Fruit fly (Drosophila melanogaster) whole organism, embryonic: ENCODE data around the gene CG5909.

Source experiments
- CG10209 ChIP-seq: fragments of 200-800 bp; sonication (Bioruptor generic); optimal IDR thresholded peaks from 3 replicates; lab custom pipeline; 2017; ENCODE audit warnings: missing biosample characterization, mild to moderate bottlenecking, missing genetic modification characterization, missing genetic modification reagents
- CG10321 ChIP-seq: fragments of 200-800 bp; sonication (Bioruptor generic); IDR thresholded peaks from 2 replicates; pipeline ENCODE4 v1.3.6; 2022; ENCODE audit warnings: missing biosample characterization, missing genetic modification characterization
- CG13287 ChIP-seq: fragments of 200-800 bp; sonication (Bioruptor generic); IDR thresholded peaks from 2 replicates; pipeline ENCODE4 v1.3.6; 2022; ENCODE audit warnings: missing biosample characterization, missing genetic modification characterization; ENCODE audit not compliant: partially characterized antibody
- CG14441 ChIP-seq: fragments of 200-800 bp; sonication (Bioruptor generic); IDR thresholded peaks from 2 replicates; pipeline ENCODE4 v1.3.6; 2022; ENCODE audit warnings: missing biosample characterization, missing genetic modification characterization
- CG14860 ChIP-seq: fragments of 200-800 bp; sonication (Bioruptor generic); IDR thresholded peaks from 3 replicates; pipeline ENCODE4 v1.3.6; 2022; ENCODE audit warnings: missing biosample characterization, missing genetic modification characterization; ENCODE audit not compliant: partially characterized antibody
- CG15601 ChIP-seq: fragments of 200-800 bp; sonication (Bioruptor generic); optimal IDR thresholded peaks from 3 replicates; lab custom pipeline; 2019; ENCODE audit warnings: missing biosample characterization, mild to moderate bottlenecking, missing genetic modification characterization, moderate library complexity
- CG15696 ChIP-seq: fragments of 200-800 bp; sonication (Bioruptor generic); optimal IDR thresholded peaks from 2 replicates; lab custom pipeline; 2019; ENCODE audit warnings: missing biosample characterization, mild to moderate bottlenecking, missing genetic modification characterization, moderate library complexity
- CG1832 ChIP-seq: fragments of 200-800 bp; sonication (Bioruptor generic); optimal IDR thresholded peaks from 2 replicates; lab custom pipeline; 2017; ENCODE audit warnings: missing biosample characterization, mild to moderate bottlenecking, missing genetic modification characterization, inconsistent platforms
- CG2199 ChIP-seq: fragments of 200-800 bp; sonication (Bioruptor generic); IDR thresholded peaks from 3 replicates; pipeline ENCODE4 v1.3.6; 2022; ENCODE audit warnings: missing biosample characterization, missing genetic modification characterization
- CG30403 ChIP-seq: fragments of 200-800 bp; sonication (Bioruptor generic); optimal IDR thresholded peaks from 3 replicates; lab custom pipeline; 2016; ENCODE audit warnings: missing biosample characterization, missing genetic modification characterization
- CG3065 ChIP-seq: fragments of 200-800 bp; sonication (Bioruptor generic); optimal IDR thresholded peaks from 2 replicates; lab custom pipeline; 2016; ENCODE audit warnings: missing biosample characterization, missing genetic modification characterization
- CG3407 ChIP-seq: fragments of 200-800 bp; sonication (Bioruptor generic); optimal IDR thresholded peaks from 2 replicates; lab custom pipeline; 2018; ENCODE audit warnings: missing biosample characterization, mild to moderate bottlenecking, missing genetic modification characterization
- CG34422 ChIP-seq: fragments of 200-800 bp; sonication (Bioruptor generic); IDR thresholded peaks from 3 replicates; pipeline ENCODE4 v1.3.6; 2022; ENCODE audit warnings: missing biosample characterization, missing genetic modification characterization
- CG3838 ChIP-seq: fragments of 200-800 bp; sonication (Bioruptor generic); optimal IDR thresholded peaks from 3 replicates; lab custom pipeline; 2016; ENCODE audit warnings: missing biosample characterization, missing genetic modification characterization
- CG3847 ChIP-seq: fragments of 200-800 bp; sonication (Bioruptor generic); IDR thresholded peaks from 2 replicates; pipeline ENCODE4 v1.3.6; 2022; ENCODE audit warnings: missing biosample characterization, missing genetic modification characterization
- CG3995 ChIP-seq: fragments of 200-800 bp; sonication (Bioruptor generic); optimal IDR thresholded peaks from 3 replicates; lab custom pipeline; 2016; ENCODE audit warnings: missing biosample characterization, missing genetic modification characterization
- CG4328 ChIP-seq: fragments of 200-800 bp; sonication (Bioruptor generic); optimal IDR thresholded peaks from 3 replicates; lab custom pipeline; 2017; ENCODE audit warnings: missing biosample characterization, missing genetic modification reagents, missing genetic modification characterization
- CG6854 ChIP-seq: fragments of 200-800 bp; sonication (Bioruptor generic); optimal IDR thresholded peaks from 3 replicates; lab custom pipeline; 2017; ENCODE audit warnings: missing biosample characterization, mild to moderate bottlenecking, missing genetic modification characterization
- CG7556 ChIP-seq: fragments of 200-800 bp; sonication (Bioruptor generic); optimal IDR thresholded peaks from 2 replicates; lab custom pipeline; 2017; ENCODE audit warnings: missing biosample characterization, mild to moderate bottlenecking, missing genetic modification characterization
- Dip3 ChIP-seq: fragments of 200-800 bp; sonication (Bioruptor generic); optimal IDR thresholded peaks from 3 replicates; lab custom pipeline; 2016; ENCODE audit warnings: missing biosample characterization, missing genetic modification characterization
- Hey ChIP-seq: fragments of 200-800 bp; sonication (Bioruptor generic); optimal IDR thresholded peaks from 3 replicates; lab custom pipeline; 2018; ENCODE audit warnings: missing biosample characterization, mild to moderate bottlenecking, missing genetic modification characterization
- Hr78 ChIP-seq, 2 experiments: fragments of 200-800 bp in 1 of 2; fragments of >200 bp in 1 of 2; sonication (Bioruptor generic) in 1 of 2; optimal IDR thresholded peaks; 2 replicates each; lab custom pipeline; 2017 to 2019; ENCODE audit warnings: missing biosample characterization in 2 of 2, missing genetic modification characterization in 2 of 2, mild to moderate bottlenecking in 1 of 2, moderate library complexity in 1 of 2
- Lpt ChIP-seq: fragments of >200 bp; optimal IDR thresholded peaks from 2 replicates; lab custom pipeline; 2018; ENCODE audit warnings: missing biosample characterization, missing genetic modification characterization
- Myb ChIP-seq: fragments of 200-800 bp; sonication (Bioruptor generic); optimal IDR thresholded peaks from 2 replicates; lab custom pipeline; 2016; ENCODE audit warnings: missing biosample characterization, missing genetic modification characterization
- Opbp ChIP-seq: fragments of 200-800 bp; sonication (Bioruptor generic); IDR thresholded peaks from 3 replicates; pipeline ENCODE4 v1.3.6; 2022; ENCODE audit warnings: missing biosample characterization, missing genetic modification characterization; ENCODE audit not compliant: partially characterized antibody
- Side ChIP-seq: fragments of 200-800 bp; sonication (Bioruptor generic); optimal IDR thresholded peaks from 2 replicates; lab custom pipeline; 2016; ENCODE audit warnings: missing biosample characterization, missing genetic modification characterization
- Sry-δ ChIP-seq: fragments of 200-800 bp; sonication (Bioruptor generic); optimal IDR thresholded peaks from 2 replicates; lab custom pipeline; 2016; ENCODE audit warnings: missing biosample characterization, missing genetic modification characterization
- al ChIP-seq: fragments of 200-800 bp; sonication (Bioruptor generic); IDR thresholded peaks from 2 replicates; pipeline ENCODE4 v1.3.6; 2022; ENCODE audit warnings: missing biosample characterization, missing genetic modification characterization
- ase ChIP-seq: fragments of 200-800 bp; sonication (Bioruptor generic); IDR thresholded peaks from 3 replicates; pipeline ENCODE4 v1.3.6; 2022; ENCODE audit warnings: missing biosample characterization, missing genetic modification characterization
- bbx ChIP-seq: fragments of 200-800 bp; sonication (Bioruptor generic); IDR thresholded peaks from 2 replicates; pipeline ENCODE4 v1.3.6; 2022; ENCODE audit warnings: missing biosample characterization, missing genetic modification characterization; ENCODE audit not compliant: partially characterized antibody
- caup ChIP-seq: fragments of 200-800 bp; sonication (Bioruptor generic); optimal IDR thresholded peaks from 3 replicates; lab custom pipeline; 2017; ENCODE audit warnings: missing biosample characterization, mild to moderate bottlenecking, missing genetic modification characterization, moderate library complexity; ENCODE audit not compliant: severe bottlenecking
- chinmo ChIP-seq: fragments of 200-800 bp; sonication (Bioruptor generic); IDR thresholded peaks from 4 replicates; pipeline ENCODE4 v1.3.6; 2022; ENCODE audit warnings: missing biosample characterization, missing genetic modification characterization; ENCODE audit not compliant: partially characterized antibody
- croc ChIP-seq: fragments of 200-800 bp; sonication (Bioruptor generic); conservative IDR thresholded peaks from 3 replicates; pipeline ENCODE4 v1.3.6; 2022; ENCODE audit warnings: missing biosample characterization, missing genetic modification characterization
- crp ChIP-seq, 2 experiments: fragments of 200-800 bp; sonication (Bioruptor generic); optimal IDR thresholded peaks; 2 replicates in 1 of 2; 3 replicates in 1 of 2; lab custom pipeline; 2017; ENCODE audit warnings: missing biosample characterization in 2 of 2, missing genetic modification characterization in 2 of 2, mild to moderate bottlenecking in 1 of 2, moderate library complexity in 1 of 2
- emc ChIP-seq: fragments of 200-800 bp; sonication (Bioruptor generic); optimal IDR thresholded peaks from 2 replicates; lab custom pipeline; 2016; ENCODE audit warnings: missing biosample characterization, missing genetic modification characterization
- gfzf ChIP-seq: fragments of 200-800 bp; sonication (Bioruptor generic); optimal IDR thresholded peaks from 2 replicates; lab custom pipeline; 2016; ENCODE audit warnings: missing biosample characterization, mild to moderate bottlenecking, missing genetic modification characterization, moderate library complexity
- ind ChIP-seq: fragments of 200-800 bp; sonication (Bioruptor generic); optimal IDR thresholded peaks from 3 replicates; lab custom pipeline; 2016; ENCODE audit warnings: missing biosample characterization, missing genetic modification characterization
- knrl ChIP-seq: fragments of 200-800 bp; sonication (Bioruptor generic); IDR thresholded peaks from 3 replicates; pipeline ENCODE4 v1.3.6; 2022; ENCODE audit warnings: missing biosample characterization, missing genetic modification characterization; ENCODE audit not compliant: partially characterized antibody
- lov ChIP-seq, 2 experiments: fragments of 200-800 bp in 1 of 2; fragments of >200 bp in 1 of 2; sonication (Bioruptor generic) in 1 of 2; IDR thresholded peaks in 1 of 2; optimal IDR thresholded peaks in 1 of 2; 2 replicates in 1 of 2; 3 replicates in 1 of 2; pipeline versions ENCODE4 v1.3.6 to Lab custom; 2017 to 2022; ENCODE audit warnings: missing biosample characterization in 1 of 2, missing genetic modification characterization in 1 of 2
- onecut ChIP-seq: fragments of 200-800 bp; sonication (Bioruptor generic); IDR thresholded peaks from 2 replicates; pipeline ENCODE4 v1.3.6; 2022; ENCODE audit warnings: missing biosample characterization, missing genetic modification characterization
- org-1 ChIP-seq: fragments of 200-800 bp; sonication (Bioruptor generic); optimal IDR thresholded peaks from 2 replicates; lab custom pipeline; 2017; ENCODE audit warnings: missing biosample characterization, missing genetic modification characterization
- prd ChIP-seq, 3 experiments: fragments of >200 bp in 2 of 3; fragments of 200-800 bp in 1 of 3; sonication (Bioruptor generic) in 1 of 3; optimal IDR thresholded peaks in 2 of 3; IDR thresholded peaks in 1 of 3; 2 replicates in 2 of 3; 3 replicates in 1 of 3; pipeline versions ENCODE4 v1.3.6 to Lab custom; 2017 to 2022; ENCODE audit warnings: missing biosample characterization in 1 of 3, missing genetic modification characterization in 1 of 3
- pzg ChIP-seq: fragments of 200-800 bp; sonication (Bioruptor generic); optimal IDR thresholded peaks from 3 replicates; lab custom pipeline; 2018; ENCODE audit warnings: missing biosample characterization, mild to moderate bottlenecking, missing genetic modification characterization, moderate library complexity
- run ChIP-seq: fragments of 200-800 bp; sonication (Bioruptor generic); optimal IDR thresholded peaks from 3 replicates; lab custom pipeline; 2018; ENCODE audit warnings: missing biosample characterization, mild to moderate bottlenecking, missing genetic modification characterization
- slbo ChIP-seq: fragments of 200-800 bp; sonication (Bioruptor generic); IDR thresholded peaks from 2 replicates; pipeline ENCODE4 v1.3.6; 2022; ENCODE audit warnings: missing biosample characterization, missing genetic modification characterization
- stc ChIP-seq: fragments of 200-800 bp; sonication (Bioruptor generic); IDR thresholded peaks from 2 replicates; pipeline ENCODE4 v1.3.6; 2022; ENCODE audit warnings: missing biosample characterization, missing genetic modification characterization
- unc-4 ChIP-seq: fragments of 200-800 bp; sonication (Bioruptor generic); IDR thresholded peaks from 2 replicates; pipeline ENCODE4 v1.3.6; 2022; ENCODE audit warnings: missing biosample characterization, missing genetic modification characterization; ENCODE audit not compliant: partially characterized antibody
- usp ChIP-seq: fragments of >200 bp; optimal IDR thresholded peaks from 2 replicates; lab custom pipeline; 2017; ENCODE audit warnings: missing biosample characterization, missing genetic modification characterization

Gene CG5909

dm6 chr3R:27165416-27165982 lies 4.5 kb downstream of the CG5909 start, which contains the start of the genes CG34293 and spn-D (continued):
- TF ChIP-seq stc (GFP tag; lab: Robert Waterston, UW) (no peak), Side (GFP tag; lab: Kevin White, UChicago) (no peak), CG34422 (GFP tag; lab: Robert Waterston, UW) (0 out of 3 replicates have a peak, but pooled peaks have one; percentile 13), CG3407 (GFP tag; lab: Kevin White, UChicago) (no peak), CG10209 (no peak), Dip3 (no peak), Sry-δ (no peak), Myb (peak; percentile 18), al (GFP tag; lab: Robert Waterston, UW) (no peak), org-1 (GFP tag; lab: Kevin White, UChicago) (no peak), ind (GFP tag; lab: Kevin White, UChicago) (no peak), knrl (GFP tag; lab: Robert Waterston, UW) (0 out of 3 replicates have a peak, but pooled peaks have one; percentile 10), CG1832 (GFP tag; lab: Kevin White, UChicago) (no peak), ase (GFP tag; lab: Robert Waterston, UW) (no peak), croc (GFP tag; lab: Robert Waterston, UW) (no peak), CG13287 (GFP tag; lab: Robert Waterston, UW) (peak; percentile 64), slbo (GFP tag; lab: Robert Waterston, UW) (no peak), CG3838 (GFP tag; lab: Kevin White, UChicago) (no peak), CG14441 (GFP tag; lab: Robert Waterston, UW) (no peak), CG2199 (peak; percentile 55; the same call in 1 of the 3 replicates), crp (GFP tag; optimal IDR thresholded peaks at IDR 0.05; lab: Kevin White, UChicago) (peak in 1 of 2 experiments; percentile 81), CG4328 (no peak), CG15696 (tag; lab: Kevin White, UChicago) (no peak), CG30403 (no peak), CG3995 (GFP tag; lab: Kevin White, UChicago) (no peak), onecut (GFP tag; lab: Robert Waterston, UW) (no peak), CG6854 (GFP tag; lab: Kevin White, UChicago) (no peak), emc (GFP tag; lab: Kevin White, UChicago) (no peak), run (tag; lab: Kevin White, UChicago) (no peak), usp (GFP tag; lab: Kevin White, UChicago) (no peak), caup (no peak), Opbp (GFP tag; lab: Robert Waterston, UW) (0 out of 3 replicates have a peak, but pooled peaks have one; percentile 31), unc-4 (GFP tag; lab: Robert Waterston, UW) (0 out of 2 replicates have a peak, but pooled peaks have one; percentile 23), CG7556 (GFP tag; lab: Kevin White, UChicago) (no peak), Hey (tag; lab: Kevin White, UChicago) (no peak), CG3847 (GFP tag; lab: Robert Waterston, UW) (no peak), bbx (GFP tag; lab: Robert Waterston, UW) (no peak), Hr78 (GFP tag; optimal IDR thresholded peaks at IDR 0.05; lab: Kevin White, UChicago) (no peak), lov (optimal IDR thresholded peaks at IDR 0.05; lab: Kevin White, UChicago) (no peak), lov (GFP tag; IDR thresholded peaks at IDR 0.05; lab: Robert Waterston, UW) (no peak), pzg (GFP tag; lab: Kevin White, UChicago) (peak; percentile 54), CG10321 (no peak), prd (optimal IDR thresholded peaks at IDR 0.05; lab: Kevin White, UChicago) (no peak), prd (GFP tag; IDR thresholded peaks at IDR 0.05; lab: Robert Waterston, UW) (no peak), CG15601 (tag; lab: Kevin White, UChicago) (no peak), Lpt (no peak), CG3065 (no peak), CG14860 (no peak), chinmo (0 out of 4 replicates have a peak, but pooled peaks have one; percentile 40), gfzf (GFP tag; lab: Kevin White, UChicago) (peak; percentile 72)
